Worm (Caenorhabditis elegans) whole organism, L2 larva: ENCODE data around the gene F34D10.3.

Experiments
- C34F6.9 ChIP-seq: fragments of 150-350 bp; optimal IDR thresholded peaks from 2 replicates; lab custom pipeline; 2014; ENCODE audit warnings: missing biosample characterization, missing genetic modification characterization
- F13H6.1 ChIP-seq: sonication (generic microtip); optimal IDR thresholded peaks from 2 replicates; lab custom pipeline; 2016; ENCODE audit warnings: missing genetic modification characterization, missing compliant biosample characterization
- R02D3.7 ChIP-seq: fragments of 150-350 bp; optimal IDR thresholded peaks from 2 replicates; lab custom pipeline; 2014; ENCODE audit warnings: missing biosample characterization, missing genetic modification characterization
- Y55F3AM.14 ChIP-seq: fragments of 200-800 bp; sonication (Bioruptor generic); optimal IDR thresholded peaks from 2 replicates; lab custom pipeline; 2018; ENCODE audit warnings: mild to moderate bottlenecking, missing genetic modification characterization, missing compliant biosample characterization
- ZK546.5 ChIP-seq: sonication (generic microtip); optimal IDR thresholded peaks from 2 replicates; lab custom pipeline; 2017; ENCODE audit warnings: missing biosample characterization, missing genetic modification characterization
- alr-1 ChIP-seq: fragments of 150-350 bp; optimal IDR thresholded peaks from 2 replicates; lab custom pipeline; 2014; ENCODE audit warnings: missing biosample characterization, missing genetic modification characterization
- aly-2 ChIP-seq: fragments of 150-350 bp; optimal IDR thresholded peaks from 2 replicates; lab custom pipeline; 2014; ENCODE audit warnings: missing biosample characterization, missing genetic modification characterization
- ama-1 ChIP-seq: fragments of 150-350 bp; optimal IDR thresholded peaks from 2 replicates; lab custom pipeline; 2018; ENCODE audit warnings: inconsistent platforms
- blmp-1 ChIP-seq: sonication (generic microtip); optimal IDR thresholded peaks from 2 replicates; lab custom pipeline; 2017; ENCODE audit warnings: missing genetic modification characterization, mild to moderate bottlenecking, missing compliant biosample characterization, antibody characterized with exemption, moderate library complexity; ENCODE audit not compliant: insufficient read depth
- ceh-16 ChIP-seq: fragments of 150-350 bp; optimal IDR thresholded peaks from 2 replicates; lab custom pipeline; 2014; ENCODE audit warnings: missing biosample characterization, missing genetic modification characterization
- crh-2 ChIP-seq: sonication (generic microtip); optimal IDR thresholded peaks from 2 replicates; lab custom pipeline; 2017; ENCODE audit warnings: missing biosample characterization, missing genetic modification characterization
- dmd-4 ChIP-seq: sonication (generic microtip); optimal IDR thresholded peaks from 2 replicates; lab custom pipeline; 2017; ENCODE audit warnings: missing biosample characterization, missing genetic modification characterization
- elt-1 ChIP-seq: fragments of 150-350 bp; optimal IDR thresholded peaks from 2 replicates; lab custom pipeline; 2014; ENCODE audit warnings: missing biosample characterization, missing genetic modification characterization
- elt-3 ChIP-seq: sonication (generic microtip); optimal IDR thresholded peaks from 2 replicates; lab custom pipeline; 2017; ENCODE audit warnings: missing biosample characterization, missing genetic modification characterization
- fos-1 ChIP-seq: fragments of 150-350 bp; optimal IDR thresholded peaks from 2 replicates; lab custom pipeline; 2014; ENCODE audit warnings: missing biosample characterization, missing genetic modification characterization
- gmeb-1 ChIP-seq: fragments of 150-350 bp; optimal IDR thresholded peaks from 2 replicates; lab custom pipeline; 2014; ENCODE audit warnings: missing biosample characterization, missing genetic modification characterization
- lin-11 ChIP-seq: fragments of 150-350 bp; sonication (generic microtip); optimal IDR thresholded peaks from 2 replicates; lab custom pipeline; 2014; ENCODE audit warnings: missing biosample characterization, missing genetic modification characterization, inconsistent platforms, mixed read lengths
- lin-13 ChIP-seq: fragments of 150-350 bp; optimal IDR thresholded peaks from 2 replicates; lab custom pipeline; 2014; ENCODE audit warnings: missing biosample characterization, missing genetic modification reagents, missing genetic modification characterization
- lin-39 ChIP-seq: fragments of 150-350 bp; optimal IDR thresholded peaks from 2 replicates; lab custom pipeline; 2014; ENCODE audit warnings: missing biosample characterization, missing genetic modification reagents, missing genetic modification characterization
- lsy-2 ChIP-seq, 2 experiments: fragments of 150-350 bp in 1 of 2; sonication (generic microtip) in 1 of 2; optimal IDR thresholded peaks; 2 replicates each; lab custom pipeline; 2014 to 2017; ENCODE audit warnings: missing biosample characterization in 2 of 2, missing genetic modification characterization in 2 of 2
- mab-5 ChIP-seq: fragments of 150-350 bp; optimal IDR thresholded peaks from 2 replicates; lab custom pipeline; 2014; ENCODE audit warnings: missing biosample characterization, missing genetic modification characterization
- mbf-1 ChIP-seq: sonication (generic microtip); optimal IDR thresholded peaks from 2 replicates; lab custom pipeline; 2017; ENCODE audit warnings: missing biosample characterization, missing genetic modification characterization
- mdl-1 ChIP-seq, 2 experiments: fragments of 150-350 bp in 1 of 2; sonication (generic microtip) in 1 of 2; optimal IDR thresholded peaks; 2 replicates each; lab custom pipeline; 2017; ENCODE audit warnings: missing biosample characterization in 2 of 2, missing genetic modification characterization in 2 of 2
- nhr-10 ChIP-seq: sonication (generic microtip); optimal IDR thresholded peaks from 2 replicates; lab custom pipeline; 2017; ENCODE audit warnings: missing biosample characterization, missing genetic modification characterization
- nhr-11 ChIP-seq: fragments of 150-350 bp; optimal IDR thresholded peaks from 2 replicates; lab custom pipeline; 2014; ENCODE audit warnings: missing biosample characterization, missing genetic modification characterization
- nhr-12 ChIP-seq: fragments of 150-350 bp; optimal IDR thresholded peaks from 2 replicates; lab custom pipeline; 2014; ENCODE audit warnings: missing biosample characterization, missing genetic modification characterization
- nhr-129 ChIP-seq: fragments of 150-350 bp; optimal IDR thresholded peaks from 2 replicates; lab custom pipeline; 2014; ENCODE audit warnings: missing biosample characterization, missing genetic modification characterization
- nhr-21 ChIP-seq: fragments of 150-350 bp; optimal IDR thresholded peaks from 2 replicates; lab custom pipeline; 2014; ENCODE audit warnings: missing biosample characterization, missing genetic modification characterization
- nhr-23 ChIP-seq: fragments of 150-350 bp; optimal IDR thresholded peaks from 2 replicates; lab custom pipeline; 2014; ENCODE audit warnings: missing biosample characterization, missing genetic modification reagents, missing genetic modification characterization
- nhr-237 ChIP-seq: fragments of 150-350 bp; optimal IDR thresholded peaks from 2 replicates; lab custom pipeline; 2014; ENCODE audit warnings: missing biosample characterization, missing genetic modification characterization
- nhr-25 ChIP-seq: fragments of 150-350 bp; sonication (generic microtip); optimal IDR thresholded peaks from 3 replicates; lab custom pipeline; 2014; ENCODE audit warnings: missing biosample characterization, missing genetic modification characterization
- nhr-6 ChIP-seq: fragments of 150-350 bp; optimal IDR thresholded peaks from 2 replicates; lab custom pipeline; 2014; ENCODE audit warnings: missing biosample characterization, missing genetic modification characterization
- nhr-77 ChIP-seq: fragments of 150-350 bp; optimal IDR thresholded peaks from 2 replicates; lab custom pipeline; 2014; ENCODE audit warnings: missing biosample characterization, missing genetic modification characterization
- peb-1 ChIP-seq: fragments of 150-350 bp; optimal IDR thresholded peaks from 2 replicates; lab custom pipeline; 2014; ENCODE audit warnings: missing biosample characterization, missing genetic modification characterization
- sem-4 ChIP-seq: fragments of 150-350 bp; optimal IDR thresholded peaks from 2 replicates; lab custom pipeline; 2014; ENCODE audit warnings: missing biosample characterization, missing genetic modification reagents, missing genetic modification characterization
- skn-1 ChIP-seq: sonication (generic microtip); optimal IDR thresholded peaks from 2 replicates; lab custom pipeline; 2017; ENCODE audit warnings: missing biosample characterization, missing genetic modification characterization
- sma-3 ChIP-seq: sonication (generic microtip); optimal IDR thresholded peaks from 2 replicates; lab custom pipeline; 2016; ENCODE audit warnings: missing genetic modification reagents, missing genetic modification characterization, missing compliant biosample characterization
- sma-9 ChIP-seq, 2 experiments: fragments of 150-350 bp in 1 of 2; sonication (generic microtip) in 1 of 2; optimal IDR thresholded peaks; 2 replicates each; lab custom pipeline; 2014 to 2016; ENCODE audit warnings: missing genetic modification characterization in 2 of 2, mild to moderate bottlenecking in 1 of 2, missing biosample characterization in 1 of 2, missing compliant biosample characterization in 1 of 2, missing genetic modification reagents in 1 of 2, moderate library complexity in 1 of 2
- snpc-4 ChIP-seq: fragments of 150-350 bp; optimal IDR thresholded peaks from 2 replicates; lab custom pipeline; 2014; ENCODE audit warnings: missing biosample characterization, missing genetic modification characterization
- unc-39 ChIP-seq: fragments of 150-350 bp; optimal IDR thresholded peaks from 2 replicates; lab custom pipeline; 2014; ENCODE audit warnings: missing biosample characterization, missing genetic modification characterization
- unc-55 ChIP-seq: fragments of 150-350 bp; sonication (generic microtip); optimal IDR thresholded peaks from 3 replicates; lab custom pipeline; 2014; ENCODE audit warnings: missing biosample characterization, missing genetic modification reagents, missing genetic modification characterization
- unc-62 ChIP-seq: fragments of 150-350 bp; optimal IDR thresholded peaks from 2 replicates; lab custom pipeline; 2014; ENCODE audit warnings: missing biosample characterization, missing genetic modification reagents, missing genetic modification characterization
- zag-1 ChIP-seq: fragments of 150-350 bp; optimal IDR thresholded peaks from 2 replicates; lab custom pipeline; 2014; ENCODE audit warnings: missing biosample characterization, missing genetic modification characterization
- ztf-1 ChIP-seq: fragments of 200-800 bp; sonication (Bioruptor generic); conservative IDR thresholded peaks from 2 replicates; pipeline ENCODE4 v1.3.6; 2022; ENCODE audit warnings: missing genetic modification characterization, missing compliant biosample characterization
- ztf-11 ChIP-seq: sonication (generic microtip); optimal IDR thresholded peaks from 2 replicates; lab custom pipeline; 2017; ENCODE audit warnings: missing biosample characterization, missing genetic modification characterization
- ztf-4 ChIP-seq: fragments of 150-350 bp; optimal IDR thresholded peaks from 2 replicates; lab custom pipeline; 2014; ENCODE audit warnings: missing biosample characterization, missing genetic modification characterization

The F34D10.3 gene

DNA sequence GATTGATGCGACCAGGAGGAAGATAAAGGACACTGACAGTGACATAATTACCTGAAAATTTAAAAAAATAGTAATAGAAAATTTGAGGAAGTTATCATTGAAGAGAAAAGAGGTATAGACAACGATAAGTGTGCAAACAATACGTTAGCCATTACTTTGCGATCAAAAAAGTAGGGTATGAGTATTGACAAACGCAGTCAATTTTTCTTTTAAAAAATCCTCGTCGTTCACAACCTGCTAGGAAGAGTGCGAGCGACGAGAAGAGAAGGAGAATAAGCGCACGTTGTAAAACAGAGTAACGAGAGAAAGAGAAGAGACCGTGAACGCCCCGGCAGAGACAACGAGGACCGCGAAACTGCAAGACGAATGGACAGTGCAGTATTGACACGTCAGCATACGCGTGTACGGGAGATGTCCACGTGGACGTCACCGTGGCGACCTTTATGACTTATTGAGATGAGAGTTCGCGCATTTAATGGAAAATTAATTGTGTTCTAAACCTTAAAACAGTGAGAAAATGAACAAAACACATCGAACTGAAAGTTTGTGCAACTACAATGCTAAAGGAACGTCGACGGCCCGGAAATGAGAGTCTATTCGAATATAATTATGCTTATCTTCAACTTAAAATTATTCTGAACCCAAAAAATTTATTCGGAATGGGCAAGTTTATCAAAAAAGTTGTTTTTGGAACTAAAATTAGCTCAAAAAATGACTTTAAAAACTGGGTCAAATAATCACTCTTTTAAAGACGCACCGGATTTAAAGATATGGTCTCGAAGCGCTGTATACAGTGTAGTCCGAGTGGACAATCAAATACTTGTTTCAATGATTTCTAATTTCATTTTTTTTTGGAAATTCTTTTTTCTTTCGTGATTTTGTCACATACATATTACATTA lies 32.4 kb upstream of the F34D10.3 start, which contains the start of the genes pdi-1 and C14B1.2 (continued):
- TF ChIP-seq snpc-4 (tag; lab: Kevin White, UChicago): no peak
- TF ChIP-seq elt-3 (tag; lab: Kevin White, UChicago): no peak
- peak; percentile 87 for TF ChIP-seq fos-1 (tag; lab: Kevin White, UChicago)
- TF ChIP-seq sma-9 (GFP tag; optimal IDR thresholded peaks at IDR 0.05; lab: Kevin White, UChicago): peak; percentile 11
- no peak for TF ChIP-seq sma-9 (tag; optimal IDR thresholded peaks at IDR 0.05; lab: Kevin White, UChicago)
- TF ChIP-seq R02D3.7 (tag; lab: Kevin White, UChicago): no peak
- TF ChIP-seq lin-11 (tag; lab: Kevin White, UChicago): no peak
- TF ChIP-seq Y55F3AM.14 (GFP tag; lab: Kevin White, UChicago): no peak
- TF ChIP-seq ama-1 (lab: Kevin White, UChicago): no peak
- TF ChIP-seq C34F6.9 (tag; lab: Kevin White, UChicago): peak; percentile 64
- no peak for TF ChIP-seq mab-5
- TF ChIP-seq unc-39 (tag; lab: Kevin White, UChicago): no peak
- TF ChIP-seq mbf-1: no peak
- no peak for TF ChIP-seq ZK546.5 (tag; lab: Kevin White, UChicago)
- peak; percentile 10 for TF ChIP-seq nhr-25 (tag; lab: Kevin White, UChicago)
- TF ChIP-seq elt-1 (tag; lab: Kevin White, UChicago): no peak
- TF ChIP-seq nhr-11 (tag; lab: Kevin White, UChicago): no peak
- TF ChIP-seq dmd-4 (tag; lab: Kevin White, UChicago): no peak
- no peak for TF ChIP-seq unc-62 (GFP tag; lab: Kevin White, UChicago)
- TF ChIP-seq nhr-77: no peak
- no peak for TF ChIP-seq nhr-237 (tag; lab: Kevin White, UChicago)
- TF ChIP-seq lin-39 (tag; lab: Kevin White, UChicago): no peak
- TF ChIP-seq F13H6.1: peak; percentile 25
- TF ChIP-seq sem-4: no peak

DNA sequence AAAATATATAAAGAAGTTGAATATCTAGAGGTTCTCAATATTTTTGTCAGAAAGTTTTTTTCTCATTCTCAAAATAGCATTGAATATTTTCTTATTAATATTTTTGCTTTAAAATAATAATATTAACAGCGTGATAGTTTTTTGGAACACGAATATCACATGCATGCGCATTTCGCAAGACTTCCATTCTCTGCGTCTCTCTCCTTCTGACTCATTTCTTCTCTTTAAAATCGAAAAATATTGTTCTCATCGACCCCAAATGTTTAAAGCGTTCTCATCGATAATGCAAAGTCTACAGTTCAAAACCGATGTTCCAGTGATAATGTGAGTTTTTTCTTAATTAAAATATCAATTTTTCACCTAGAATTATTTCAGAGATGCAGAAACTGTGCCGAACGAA lies 30.7 kb upstream of the F34D10.3 start, which contains the start of gene C14B1.3:
TSS of gene C14B1.3 (plus strand) at position 168 of the 400 bp plus-strand sequence.
- TF ChIP-seq ztf-1 (no peak), unc-55 (GFP tag; lab: Kevin White, UChicago) (peak; percentile 56), Y55F3AM.14 (GFP tag; lab: Kevin White, UChicago) (no peak), F13H6.1 (no peak), lsy-2 (tag; optimal IDR thresholded peaks at IDR 0.05; lab: Kevin White, UChicago) (peak in 1 of 2 experiments; percentile 50), unc-62 (GFP tag; lab: Kevin White, UChicago) (no peak), mab-5 (no peak), crh-2 (tag; lab: Kevin White, UChicago) (peak; percentile 32), sma-3 (GFP tag; lab: Kevin White, UChicago) (peak; percentile 19), mdl-1 (tag; optimal IDR thresholded peaks at IDR 0.05; lab: Kevin White, UChicago) (peak in 1 of 2 experiments; percentile 11), nhr-6 (tag; lab: Kevin White, UChicago) (no peak), peb-1 (tag; lab: Kevin White, UChicago) (no peak), elt-3 (tag; lab: Kevin White, UChicago) (no peak), nhr-25 (tag; lab: Kevin White, UChicago) (no peak), lin-13 (GFP tag; lab: Kevin White, UChicago) (peak; percentile 34), skn-1 (tag; lab: Kevin White, UChicago) (no peak), C34F6.9 (tag; lab: Kevin White, UChicago) (peak; percentile 86), nhr-11 (tag; lab: Kevin White, UChicago) (no peak), nhr-21 (no peak), unc-39 (tag; lab: Kevin White, UChicago) (no peak), ztf-11 (no peak), aly-2 (tag; lab: Kevin White, UChicago) (no peak), lin-39 (tag; lab: Kevin White, UChicago) (no peak), fos-1 (tag; lab: Kevin White, UChicago) (peak; percentile 90), elt-1 (tag; lab: Kevin White, UChicago) (no peak), nhr-23 (tag; lab: Kevin White, UChicago) (no peak), nhr-10 (tag; lab: Kevin White, UChicago) (no peak), alr-1 (no peak), sma-9 (GFP tag; optimal IDR thresholded peaks at IDR 0.05; lab: Kevin White, UChicago) (peak; percentile 4), sma-9 (tag; optimal IDR thresholded peaks at IDR 0.05; lab: Kevin White, UChicago) (no peak), lin-11 (tag; lab: Kevin White, UChicago) (no peak), R02D3.7 (tag; lab: Kevin White, UChicago) (no peak), snpc-4 (tag; lab: Kevin White, UChicago) (no peak), blmp-1 (tag; lab: Kevin White, UChicago) (peak; percentile 4), ceh-16 (tag; lab: Kevin White, UChicago) (no peak), nhr-129 (tag; lab: Kevin White, UChicago) (peak; percentile 21), mbf-1 (no peak), nhr-12 (tag; lab: Kevin White, UChicago) (no peak), ztf-4 (tag; lab: Kevin White, UChicago) (no peak), nhr-237 (tag; lab: Kevin White, UChicago) (no peak), ZK546.5 (tag; lab: Kevin White, UChicago) (no peak), gmeb-1 (no peak), zag-1 (tag; lab: Kevin White, UChicago) (no peak), nhr-77 (no peak), ama-1 (lab: Kevin White, UChicago) (no peak), dmd-4 (tag; lab: Kevin White, UChicago) (no peak)
